Fruit fly (Drosophila melanogaster) whole organism, adult: ENCODE data around the gene Axn.

Experiments used
- CG12768 ChIP-seq: fragments of 200-800 bp; sonication (Bioruptor generic); optimal IDR thresholded peaks from 2 replicates; lab custom pipeline; 2017; ENCODE audit warnings: missing biosample characterization, missing genetic modification characterization, mild to moderate bottlenecking, moderate library complexity, missing genetic modification reagents
- CG1620 ChIP-seq: fragments of 200-800 bp; sonication (Bioruptor generic); optimal IDR thresholded peaks from 2 replicates; lab custom pipeline; 2016; ENCODE audit warnings: missing biosample characterization, missing genetic modification characterization
- CG33017 ChIP-seq: fragments of 200-800 bp; sonication (Bioruptor generic); optimal IDR thresholded peaks from 2 replicates; lab custom pipeline; 2018; ENCODE audit warnings: missing biosample characterization, mild to moderate bottlenecking, missing genetic modification characterization, moderate library complexity
- Clk ChIP-seq: fragments of 200-800 bp; sonication (Bioruptor generic); optimal IDR thresholded peaks from 2 replicates; lab custom pipeline; 2017; ENCODE audit warnings: missing biosample characterization, missing genetic modification characterization
- Crg-1 ChIP-seq: fragments of 200-800 bp; sonication (Bioruptor generic); optimal IDR thresholded peaks from 2 replicates; lab custom pipeline; 2016; ENCODE audit warnings: missing biosample characterization, missing genetic modification characterization
- ovo ChIP-seq: fragments of 200-800 bp; sonication (Bioruptor generic); optimal IDR thresholded peaks from 2 replicates; lab custom pipeline; 2016; ENCODE audit warnings: missing biosample characterization, missing genetic modification characterization

DNA sequence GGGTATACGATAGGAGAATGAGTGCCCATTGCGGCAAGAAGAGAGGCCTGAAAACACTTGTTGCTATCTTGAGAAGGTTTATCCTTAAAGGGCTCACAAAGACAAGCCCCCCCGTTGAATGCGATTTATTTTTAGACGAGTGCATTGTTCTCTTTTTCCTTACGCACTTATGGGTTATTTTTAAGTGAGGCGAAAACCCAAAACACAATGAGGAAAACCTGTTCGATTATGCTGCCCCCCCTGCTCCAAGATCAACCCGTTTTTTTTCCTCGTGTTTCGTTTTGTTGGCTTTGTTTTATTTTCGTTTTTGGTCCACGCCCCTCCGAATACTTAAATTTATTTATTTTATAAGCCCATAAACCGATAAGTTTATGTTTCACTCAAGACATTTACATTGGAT is 37.3 kb downstream of the Axn start:
- no peak for TF ChIP-seq CG33017 (tag; lab: Kevin White, UChicago)
- TF ChIP-seq Crg-1, result no peak
- no peak for TF ChIP-seq CG12768
- TF ChIP-seq ovo (GFP tag; lab: Kevin White, UChicago), result no peak
- TF ChIP-seq Clk (GFP tag; lab: Kevin White, UChicago), result no peak
- no peak for TF ChIP-seq CG1620 (GFP tag; lab: Kevin White, UChicago)
